Fruit fly (Drosophila melanogaster) whole organism, embryonic: ENCODE measurements around the gene IntS9.
A peak's percentile ranks its signal among the peaks of the same experiment; 100 is the strongest.

Source experiments
- B-H1 ChIP-seq: fragments of 200-800 bp; sonication (Bioruptor generic); IDR thresholded peaks from 3 replicates; pipeline ENCODE4 v1.3.6; 2022; ENCODE audit warnings: missing biosample characterization, missing genetic modification characterization
- CG10462 ChIP-seq: fragments of 200-800 bp; sonication (Bioruptor generic); optimal IDR thresholded peaks from 2 replicates; lab custom pipeline; 2016; ENCODE audit warnings: missing biosample characterization, missing genetic modification characterization
- CG11504 ChIP-seq: fragments of 200-800 bp; sonication (Bioruptor generic); optimal IDR thresholded peaks from 3 replicates; lab custom pipeline; 2019; ENCODE audit warnings: missing biosample characterization, mild to moderate bottlenecking, missing genetic modification characterization, moderate library complexity
- CG12155 ChIP-seq: fragments of 200-800 bp; sonication (Bioruptor generic); optimal IDR thresholded peaks from 3 replicates; lab custom pipeline; 2016; ENCODE audit warnings: missing biosample characterization, missing genetic modification characterization
- CG13894 ChIP-seq: fragments of 200-800 bp; sonication (Bioruptor generic); optimal IDR thresholded peaks from 3 replicates; lab custom pipeline; 2018; ENCODE audit warnings: missing biosample characterization, mild to moderate bottlenecking, missing genetic modification characterization, moderate library complexity
- CG15011 ChIP-seq: fragments of 200-800 bp; sonication (Bioruptor generic); optimal IDR thresholded peaks from 3 replicates; lab custom pipeline; 2018; ENCODE audit warnings: missing biosample characterization, mild to moderate bottlenecking, missing genetic modification characterization
- CG15073 ChIP-seq: fragments of 200-800 bp; sonication (Bioruptor generic); optimal IDR thresholded peaks from 2 replicates; lab custom pipeline; 2016; ENCODE audit warnings: missing biosample characterization, missing genetic modification characterization
- CG17568 ChIP-seq: fragments of 200-800 bp; sonication (Bioruptor generic); optimal IDR thresholded peaks from 2 replicates; lab custom pipeline; 2018; ENCODE audit warnings: missing biosample characterization, mild to moderate bottlenecking, missing genetic modification characterization, moderate library complexity
- CG18764 ChIP-seq: fragments of 200-800 bp; sonication (Bioruptor generic); optimal IDR thresholded peaks from 3 replicates; lab custom pipeline; 2016; ENCODE audit warnings: missing biosample characterization, missing genetic modification characterization
- CG2202 ChIP-seq: fragments of 200-800 bp; sonication (Bioruptor generic); optimal IDR thresholded peaks from 2 replicates; lab custom pipeline; 2018; ENCODE audit warnings: missing biosample characterization, mild to moderate bottlenecking, missing genetic modification characterization
- CG2678 ChIP-seq: fragments of 200-800 bp; sonication (Bioruptor generic); optimal IDR thresholded peaks from 3 replicates; lab custom pipeline; 2019; ENCODE audit warnings: missing biosample characterization, mild to moderate bottlenecking, missing genetic modification characterization, moderate library complexity
- CG2889 ChIP-seq: fragments of 200-800 bp; sonication (Bioruptor generic); IDR thresholded peaks from 3 replicates; pipeline ENCODE4 v1.3.6; 2022; ENCODE audit warnings: missing biosample characterization, missing genetic modification characterization
- CG4360 ChIP-seq: fragments of 200-800 bp; sonication (Bioruptor generic); IDR thresholded peaks from 2 replicates; pipeline ENCODE4 v1.3.6; 2022; ENCODE audit warnings: missing biosample characterization, missing genetic modification characterization
- CG7271 ChIP-seq: fragments of 200-800 bp; sonication (Bioruptor generic); optimal IDR thresholded peaks from 2 replicates; lab custom pipeline; 2018; ENCODE audit warnings: missing biosample characterization, mild to moderate bottlenecking, missing genetic modification characterization, moderate library complexity
- CG7357 ChIP-seq: fragments of 200-800 bp; sonication (Bioruptor generic); IDR thresholded peaks from 3 replicates; pipeline ENCODE4 v1.3.6; 2022; ENCODE audit warnings: missing biosample characterization, missing genetic modification characterization
- CG8388 ChIP-seq: fragments of 200-800 bp; sonication (Bioruptor generic); optimal IDR thresholded peaks from 2 replicates; lab custom pipeline; 2019; ENCODE audit warnings: missing biosample characterization, mild to moderate bottlenecking, missing genetic modification characterization, moderate library complexity
- CG8924 ChIP-seq: fragments of 200-800 bp; optimal IDR thresholded peaks from 3 replicates; lab custom pipeline; 2019; ENCODE audit warnings: missing biosample characterization, mild to moderate bottlenecking, missing genetic modification characterization, moderate library complexity
- Deaf1 ChIP-seq: fragments of 200-800 bp; optimal IDR thresholded peaks from 3 replicates; lab custom pipeline; 2019; ENCODE audit warnings: missing biosample characterization, mild to moderate bottlenecking, missing genetic modification characterization, moderate library complexity
- Dfd ChIP-seq, 2 experiments: fragments of >200 bp; optimal IDR thresholded peaks; 2 replicates each; lab custom pipeline; 2017; ENCODE audit warnings: missing biosample characterization in 2 of 2, missing genetic modification characterization in 2 of 2
- Doc2 ChIP-seq: fragments of 200-800 bp; sonication (Bioruptor generic); IDR thresholded peaks from 2 replicates; pipeline ENCODE4 v1.3.6; 2022; ENCODE audit warnings: missing biosample characterization, missing genetic modification characterization
- HmgD ChIP-seq: fragments of 200-800 bp; sonication (Bioruptor generic); optimal IDR thresholded peaks from 3 replicates; lab custom pipeline; 2016; ENCODE audit warnings: missing biosample characterization, missing genetic modification characterization
- HmgZ ChIP-seq: fragments of 200-800 bp; sonication (Bioruptor generic); optimal IDR thresholded peaks from 2 replicates; lab custom pipeline; 2018; ENCODE audit warnings: missing biosample characterization, mild to moderate bottlenecking, missing genetic modification characterization
- Lpt ChIP-seq: fragments of >200 bp; optimal IDR thresholded peaks from 2 replicates; lab custom pipeline; 2018; ENCODE audit warnings: missing biosample characterization, missing genetic modification characterization
- Mad ChIP-seq: fragments of 200-800 bp; sonication (Bioruptor generic); optimal IDR thresholded peaks from 2 replicates; lab custom pipeline; 2016; ENCODE audit warnings: missing biosample characterization, missing genetic modification characterization
- Med ChIP-seq: fragments of 200-800 bp; sonication (Bioruptor generic); peaks from one replicate; lab custom pipeline; 2016; ENCODE audit warnings: missing biosample characterization, missing genetic modification characterization, mild to moderate bottlenecking, inconsistent platforms, moderate library complexity
- Mrtf ChIP-seq: fragments of 200-800 bp; sonication (Bioruptor generic); IDR thresholded peaks from 3 replicates; pipeline ENCODE4 v1.3.6; 2022; ENCODE audit warnings: missing biosample characterization, missing genetic modification characterization
- Myb ChIP-seq: fragments of 200-800 bp; sonication (Bioruptor generic); optimal IDR thresholded peaks from 2 replicates; lab custom pipeline; 2016; ENCODE audit warnings: missing biosample characterization, missing genetic modification characterization
- Nf-YC ChIP-seq: fragments of 200-800 bp; optimal IDR thresholded peaks from 3 replicates; lab custom pipeline; 2019; ENCODE audit warnings: missing biosample characterization, mild to moderate bottlenecking, missing genetic modification characterization, moderate library complexity
- PHDP ChIP-seq: fragments of 200-800 bp; sonication (Bioruptor generic); optimal IDR thresholded peaks from 3 replicates; lab custom pipeline; 2018; ENCODE audit warnings: missing biosample characterization, mild to moderate bottlenecking, missing genetic modification characterization, moderate library complexity
- Rfx ChIP-seq: fragments of 200-800 bp; sonication (Bioruptor generic); IDR thresholded peaks from 2 replicates; pipeline ENCODE4 v1.3.6; 2022; ENCODE audit warnings: missing biosample characterization, missing genetic modification characterization
- Spps ChIP-seq: fragments of 200-800 bp; sonication (Bioruptor generic); optimal IDR thresholded peaks from 2 replicates; lab custom pipeline; 2018; ENCODE audit warnings: missing biosample characterization, mild to moderate bottlenecking, missing genetic modification characterization
- Sry-δ ChIP-seq: fragments of 200-800 bp; sonication (Bioruptor generic); optimal IDR thresholded peaks from 2 replicates; lab custom pipeline; 2016; ENCODE audit warnings: missing biosample characterization, missing genetic modification characterization
- Vsx1 ChIP-seq: fragments of 200-800 bp; sonication (Bioruptor generic); optimal IDR thresholded peaks from 2 replicates; lab custom pipeline; 2017; ENCODE audit warnings: missing biosample characterization, mild to moderate bottlenecking, missing genetic modification characterization, missing genetic modification reagents
- al ChIP-seq: fragments of 200-800 bp; sonication (Bioruptor generic); IDR thresholded peaks from 2 replicates; pipeline ENCODE4 v1.3.6; 2022; ENCODE audit warnings: missing biosample characterization, missing genetic modification characterization
- ara ChIP-seq: fragments of 200-800 bp; sonication (Bioruptor generic); IDR thresholded peaks from 2 replicates; pipeline ENCODE4 v1.3.6; 2022; ENCODE audit warnings: missing biosample characterization, missing genetic modification characterization
- bcd ChIP-seq: fragments of 200-800 bp; sonication (Bioruptor generic); optimal IDR thresholded peaks from 2 replicates; lab custom pipeline; 2017; ENCODE audit warnings: missing biosample characterization, mild to moderate bottlenecking, missing genetic modification characterization
- chm ChIP-seq: fragments of 200-800 bp; sonication (Bioruptor generic); IDR thresholded peaks from 2 replicates; pipeline ENCODE4 v1.3.6; 2022; ENCODE audit warnings: missing biosample characterization, missing genetic modification characterization
- croc ChIP-seq: fragments of 200-800 bp; sonication (Bioruptor generic); conservative IDR thresholded peaks from 3 replicates; pipeline ENCODE4 v1.3.6; 2022; ENCODE audit warnings: missing biosample characterization, missing genetic modification characterization
- disco-r ChIP-seq: fragments of 200-800 bp; sonication (Bioruptor generic); optimal IDR thresholded peaks from 2 replicates; lab custom pipeline; 2016; ENCODE audit warnings: missing biosample characterization, missing genetic modification characterization
- dm ChIP-seq: fragments of 200-800 bp; sonication (Bioruptor generic); optimal IDR thresholded peaks from 3 replicates; lab custom pipeline; 2016; ENCODE audit warnings: missing biosample characterization, missing genetic modification characterization
- gcm ChIP-seq: fragments of 200-800 bp; sonication (Bioruptor generic); optimal IDR thresholded peaks from 2 replicates; lab custom pipeline; 2019; ENCODE audit warnings: missing biosample characterization, mild to moderate bottlenecking, missing genetic modification characterization, moderate library complexity
- gfzf ChIP-seq: fragments of 200-800 bp; sonication (Bioruptor generic); optimal IDR thresholded peaks from 2 replicates; lab custom pipeline; 2016; ENCODE audit warnings: missing biosample characterization, mild to moderate bottlenecking, missing genetic modification characterization, moderate library complexity
- ind ChIP-seq: fragments of 200-800 bp; sonication (Bioruptor generic); optimal IDR thresholded peaks from 3 replicates; lab custom pipeline; 2016; ENCODE audit warnings: missing biosample characterization, missing genetic modification characterization
- inv ChIP-seq: fragments of 200-800 bp; sonication (Bioruptor generic); IDR thresholded peaks from 2 replicates; pipeline ENCODE4 v1.3.6; 2022; ENCODE audit warnings: missing biosample characterization, missing genetic modification characterization; ENCODE audit not compliant: partially characterized antibody
- jigr1 ChIP-seq: fragments of 200-800 bp; sonication (Bioruptor generic); IDR thresholded peaks from 3 replicates; pipeline ENCODE4 v1.3.6; 2022; ENCODE audit warnings: missing biosample characterization, missing genetic modification characterization
- nerfin-2 ChIP-seq: fragments of 200-800 bp; sonication (Bioruptor generic); IDR thresholded peaks from 2 replicates; pipeline ENCODE4 v1.3.6; 2022; ENCODE audit warnings: missing biosample characterization, missing genetic modification characterization; ENCODE audit not compliant: partially characterized antibody
- p53 ChIP-seq: fragments of 200-800 bp; sonication (Bioruptor generic); optimal IDR thresholded peaks from 2 replicates; lab custom pipeline; 2016; ENCODE audit warnings: missing biosample characterization, missing genetic modification characterization
- pum ChIP-seq: fragments of 200-800 bp; sonication (Bioruptor generic); optimal IDR thresholded peaks from 2 replicates; lab custom pipeline; 2016; ENCODE audit warnings: missing biosample characterization, missing genetic modification characterization
- row ChIP-seq: fragments of 200-800 bp; sonication (Bioruptor generic); IDR thresholded peaks from 3 replicates; pipeline ENCODE4 v1.3.6; 2022; ENCODE audit warnings: missing biosample characterization, missing genetic modification characterization
- slbo ChIP-seq: fragments of 200-800 bp; sonication (Bioruptor generic); IDR thresholded peaks from 2 replicates; pipeline ENCODE4 v1.3.6; 2022; ENCODE audit warnings: missing biosample characterization, missing genetic modification characterization
- sna ChIP-seq: fragments of 200-800 bp; sonication (Bioruptor generic); IDR thresholded peaks from 2 replicates; pipeline ENCODE4 v1.3.6; 2022; ENCODE audit warnings: missing biosample characterization, missing genetic modification characterization; ENCODE audit not compliant: partially characterized antibody
- z ChIP-seq: fragments of 200-800 bp; sonication (Bioruptor generic); IDR thresholded peaks from 3 replicates; pipeline ENCODE4 v1.3.6; 2022; ENCODE audit warnings: missing biosample characterization, missing genetic modification characterization

Gene IntS9

DNA sequence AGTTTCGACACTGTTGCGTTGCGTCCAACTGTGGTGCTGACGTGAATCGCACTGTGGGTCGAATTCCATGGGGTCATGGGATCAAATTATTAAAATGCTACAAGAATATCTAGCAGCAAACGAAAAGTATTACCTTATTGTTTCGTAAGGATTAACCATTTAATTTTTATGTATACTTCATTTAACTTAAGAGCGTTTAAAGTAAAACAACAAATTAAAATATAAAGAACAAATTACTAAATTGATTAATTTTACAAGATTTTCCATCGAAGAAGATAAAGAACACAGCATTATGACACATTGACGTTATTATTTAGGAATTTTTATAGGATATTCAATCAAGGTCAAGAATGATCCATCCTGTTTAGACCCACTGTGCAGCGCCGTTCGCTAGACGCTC lies 51.3 kb downstream of the IntS9 start (continued):
- TF ChIP-seq Doc2 (GFP tag; lab: Robert Waterston, UW), result no peak
- peak; percentile 40 for TF ChIP-seq Nf-YC (tag; lab: Kevin White, UChicago)
- peak; percentile 31; the same call in 1 of the 2 replicates for TF ChIP-seq Rfx (GFP tag; lab: Robert Waterston, UW)
- TF ChIP-seq CG10462 (GFP tag; lab: Kevin White, UChicago), result peak; percentile 2
- no peak for TF ChIP-seq HmgD (GFP tag; lab: Kevin White, UChicago)
- no peak for TF ChIP-seq CG17568
- TF ChIP-seq Mad (GFP tag; lab: Kevin White, UChicago), result no peak
- TF ChIP-seq dm (GFP tag; lab: Kevin White, UChicago), result no peak
- TF ChIP-seq sna (GFP tag; lab: Robert Waterston, UW), result no peak
- TF ChIP-seq p53, result no peak
- TF ChIP-seq row (GFP tag; lab: Robert Waterston, UW), result peak; percentile 40; the same call in 2 of the 3 replicates
- TF ChIP-seq Deaf1 (tag; lab: Kevin White, UChicago), result peak; percentile 33
- no peak for TF ChIP-seq slbo (GFP tag; lab: Robert Waterston, UW)
- TF ChIP-seq Vsx1 (GFP tag; lab: Kevin White, UChicago), result no peak
- TF ChIP-seq Lpt (GFP tag; lab: Kevin White, UChicago), result no peak
- TF ChIP-seq CG15073 (GFP tag; lab: Kevin White, UChicago), result no peak
- no peak for TF ChIP-seq al (GFP tag; lab: Robert Waterston, UW)
- no peak for TF ChIP-seq B-H1 (GFP tag; lab: Robert Waterston, UW)
- TF ChIP-seq croc, result no peak
- TF ChIP-seq chm (GFP tag; lab: Robert Waterston, UW), result no peak
- no peak for TF ChIP-seq CG12155 (GFP tag; lab: Kevin White, UChicago)
- TF ChIP-seq z, result no peak
- no peak for TF ChIP-seq disco-r
- peak; percentile 76 for TF ChIP-seq CG11504
- no peak for TF ChIP-seq Spps (tag; lab: Kevin White, UChicago)
- 0 out of 2 replicates have a peak, but pooled peaks have one; percentile 20 for TF ChIP-seq ara
- TF ChIP-seq nerfin-2 (GFP tag; lab: Robert Waterston, UW), result no peak
- peak; percentile 23 for TF ChIP-seq CG15011
- peak; percentile 49 for TF ChIP-seq PHDP
- TF ChIP-seq CG7357 (GFP tag; lab: Robert Waterston, UW), result no peak
- no peak for TF ChIP-seq CG7271 (tag; lab: Kevin White, UChicago)
- TF ChIP-seq CG8388 (GFP tag; lab: Kevin White, UChicago), result peak; percentile 54
- no peak for TF ChIP-seq Sry-δ (GFP tag; lab: Kevin White, UChicago)
- TF ChIP-seq ind, result peak; percentile 21
- TF ChIP-seq CG2678 (tag; lab: Kevin White, UChicago), result peak; percentile 66
- TF ChIP-seq bcd, result peak; percentile 49
- no peak for TF ChIP-seq CG18764 (GFP tag; lab: Kevin White, UChicago)
- 0 out of 3 replicates have a peak, but pooled peaks have one; percentile 39 for TF ChIP-seq Mrtf
- no peak for TF ChIP-seq gfzf (GFP tag; lab: Kevin White, UChicago)
- no peak for TF ChIP-seq CG13894 (tag; lab: Kevin White, UChicago)
- TF ChIP-seq HmgZ, result no peak
- peak; percentile 79 for TF ChIP-seq Med (GFP tag; lab: Kevin White, UChicago)
- TF ChIP-seq CG2889 (GFP tag; lab: Robert Waterston, UW), result no peak
- no peak for TF ChIP-seq jigr1 (GFP tag; lab: Robert Waterston, UW)
- TF ChIP-seq pum (GFP tag; lab: Kevin White, UChicago), result no peak
- no peak for TF ChIP-seq CG4360
- TF ChIP-seq inv, result no peak
- TF ChIP-seq CG2202 (tag; lab: Kevin White, UChicago), result no peak
- no peak for TF ChIP-seq Myb (GFP tag; lab: Kevin White, UChicago)
- TF ChIP-seq gcm (GFP tag; lab: Kevin White, UChicago), result peak; percentile 53
- TF ChIP-seq Dfd (GFP tag; optimal IDR thresholded peaks at IDR 0.05; lab: Kevin White, UChicago), result no peak
- peak; percentile 46 for TF ChIP-seq CG8924 (tag; lab: Kevin White, UChicago)
